Fruit fly (Drosophila melanogaster) whole organism, pupa: ENCODE measurements around the gene GILT1.
A peak's percentile ranks its signal among the peaks of the same experiment; 100 is the strongest.

Experiments used
- CG10348 ChIP-seq: fragments of 200-800 bp; sonication (Bioruptor generic); IDR thresholded peaks from 2 replicates; pipeline ENCODE4 v1.3.6; 2022; ENCODE audit warnings: missing biosample characterization, missing genetic modification characterization
- CG12605 ChIP-seq: fragments of 200-800 bp; sonication (Bioruptor generic); IDR thresholded peaks from 2 replicates; pipeline ENCODE4 v1.3.6; 2022; ENCODE audit warnings: missing biosample characterization, missing genetic modification characterization
- CG13204 ChIP-seq: fragments of 200-800 bp; sonication (Bioruptor generic); optimal IDR thresholded peaks from 2 replicates; lab custom pipeline; 2018; ENCODE audit warnings: missing biosample characterization, mild to moderate bottlenecking, missing genetic modification characterization, moderate library complexity
- CG14655 ChIP-seq: fragments of 200-800 bp; sonication (Bioruptor generic); optimal IDR thresholded peaks from 3 replicates; lab custom pipeline; 2017; ENCODE audit warnings: mild to moderate bottlenecking, missing biosample characterization, missing genetic modification reagents, missing genetic modification characterization
- CG15710 ChIP-seq: fragments of 200-800 bp; sonication (Bioruptor generic); optimal IDR thresholded peaks from 2 replicates; lab custom pipeline; 2018; ENCODE audit warnings: missing biosample characterization, mild to moderate bottlenecking, missing genetic modification characterization, moderate library complexity
- CG17806 ChIP-seq: fragments of 200-800 bp; sonication (Bioruptor generic); optimal IDR thresholded peaks from 2 replicates; lab custom pipeline; 2018; ENCODE audit warnings: missing biosample characterization, mild to moderate bottlenecking, missing genetic modification characterization, moderate library complexity
- CG32121 ChIP-seq: fragments of 200-800 bp; sonication (Bioruptor generic); IDR thresholded peaks from 2 replicates; pipeline ENCODE4 v1.3.6; 2022; ENCODE audit warnings: missing biosample characterization, missing genetic modification characterization
- CG34367 ChIP-seq: fragments of 200-800 bp; sonication (Bioruptor generic); optimal IDR thresholded peaks from 2 replicates; lab custom pipeline; 2018; ENCODE audit warnings: missing biosample characterization, mild to moderate bottlenecking, missing genetic modification characterization
- CG4496 ChIP-seq: fragments of 200-800 bp; sonication (Bioruptor generic); IDR thresholded peaks from 3 replicates; pipeline ENCODE4 v1.3.6; 2022; ENCODE audit warnings: missing biosample characterization, missing genetic modification characterization
- CG8159 ChIP-seq: fragments of 200-800 bp; sonication (Bioruptor generic); optimal IDR thresholded peaks from 3 replicates; lab custom pipeline; 2018; ENCODE audit warnings: missing biosample characterization, mild to moderate bottlenecking, missing genetic modification characterization, moderate library complexity
- CG8301 ChIP-seq: fragments of 200-800 bp; sonication (Bioruptor generic); optimal IDR thresholded peaks from 2 replicates; lab custom pipeline; 2018; ENCODE audit warnings: missing biosample characterization, mild to moderate bottlenecking, missing genetic modification characterization
- CG9948 ChIP-seq: fragments of 200-800 bp; sonication (Bioruptor generic); optimal IDR thresholded peaks from 2 replicates; lab custom pipeline; 2018; ENCODE audit warnings: missing biosample characterization, mild to moderate bottlenecking, missing genetic modification characterization, moderate library complexity
- D1 ChIP-seq: fragments of 200-800 bp; sonication (Bioruptor generic); optimal IDR thresholded peaks from 2 replicates; lab custom pipeline; 2018; ENCODE audit warnings: missing biosample characterization, mild to moderate bottlenecking, missing genetic modification characterization, moderate library complexity
- EcR ChIP-seq: fragments of 200-800 bp; sonication (Bioruptor generic); optimal IDR thresholded peaks from 3 replicates; lab custom pipeline; 2019; ENCODE audit warnings: missing biosample characterization, missing genetic modification characterization, mild to moderate bottlenecking, moderate library complexity, missing genetic modification reagents
- Ets98B ChIP-seq: fragments of 200-800 bp; sonication (Bioruptor generic); IDR thresholded peaks from 2 replicates; pipeline ENCODE4 v1.3.6; 2022; ENCODE audit warnings: missing biosample characterization, missing genetic modification characterization
- Pif1A ChIP-seq: fragments of 200-800 bp; sonication (Bioruptor generic); optimal IDR thresholded peaks from 3 replicates; lab custom pipeline; 2016; ENCODE audit warnings: missing biosample characterization, missing genetic modification characterization
- Pif1B ChIP-seq: fragments of 200-800 bp; sonication (Bioruptor generic); optimal IDR thresholded peaks from 3 replicates; lab custom pipeline; 2016; ENCODE audit warnings: missing biosample characterization, missing genetic modification characterization
- Snoo ChIP-seq: fragments of 200-800 bp; sonication (Bioruptor generic); optimal IDR thresholded peaks from 3 replicates; lab custom pipeline; 2017; ENCODE audit warnings: missing biosample characterization, mild to moderate bottlenecking, missing genetic modification characterization, inconsistent platforms
- fd96Ca ChIP-seq: fragments of 200-800 bp; sonication (Bioruptor generic); IDR thresholded peaks from 3 replicates; pipeline ENCODE4 v1.3.6; 2022; ENCODE audit warnings: missing biosample characterization, missing genetic modification characterization
- gl ChIP-seq: fragments of 200-800 bp; sonication (Bioruptor generic); optimal IDR thresholded peaks from 2 replicates; lab custom pipeline; 2018; ENCODE audit warnings: missing biosample characterization, mild to moderate bottlenecking, missing genetic modification characterization
- rn ChIP-seq: fragments of 200-800 bp; sonication (Bioruptor generic); IDR thresholded peaks from 2 replicates; pipeline ENCODE4 v1.3.6; 2022; ENCODE audit warnings: missing biosample characterization, missing genetic modification characterization

Gene GILT1

dm6 chr3R:13390490-13390889 is 11.2 kb downstream of the GILT1 start:
- no peak for TF ChIP-seq CG13204 (GFP tag; lab: Kevin White, UChicago)
- no peak for TF ChIP-seq fd96Ca
- TF ChIP-seq CG14655 (GFP tag; lab: Kevin White, UChicago) = no peak
- TF ChIP-seq CG34367 (tag; lab: Kevin White, UChicago) = no peak
- no peak for TF ChIP-seq CG8301
- TF ChIP-seq CG4496 (GFP tag; lab: Robert Waterston, UW) = no peak
- no peak for TF ChIP-seq CG32121 (GFP tag; lab: Robert Waterston, UW)
- no peak for TF ChIP-seq CG10348 (GFP tag; lab: Robert Waterston, UW)
- no peak for TF ChIP-seq Snoo
- no peak for TF ChIP-seq Pif1A (GFP tag; lab: Kevin White, UChicago)
- TF ChIP-seq CG8159 = no peak
- TF ChIP-seq Pif1B (GFP tag; lab: Kevin White, UChicago) = no peak

- TF ChIP-seq CG13204 (GFP tag; lab: Kevin White, UChicago) = no peak
- TF ChIP-seq rn (GFP tag; lab: Robert Waterston, UW) = no peak
- TF ChIP-seq CG4496 (GFP tag; lab: Robert Waterston, UW) = no peak
- TF ChIP-seq Pif1B (GFP tag; lab: Kevin White, UChicago) = no peak
- no peak for TF ChIP-seq CG8159
- TF ChIP-seq CG15710 = no peak
- TF ChIP-seq CG14655 (GFP tag; lab: Kevin White, UChicago) = no peak
- TF ChIP-seq CG8301 = no peak
- no peak for TF ChIP-seq CG10348 (GFP tag; lab: Robert Waterston, UW)
- no peak for TF ChIP-seq CG34367 (tag; lab: Kevin White, UChicago)
Observed at dm6 chr3R:13388160-13388870, 13.3 kb downstream of the GILT1 start, which contains the start of gene CG9799. Gene CG9799, minus strand, starts transcription at chr3R:13388709.

- TF ChIP-seq Pif1A (GFP tag; lab: Kevin White, UChicago) (no peak), CG8159 (no peak), CG14655 (GFP tag; lab: Kevin White, UChicago) (no peak), D1 (no peak), CG8301 (no peak)
Observed at dm6 chr3R:13385105-13385504, 16.6 kb downstream of the GILT1 start.

dm6 chr3R:13382656-13383142 is 19.0 kb downstream of the GILT1 start:
- TF ChIP-seq CG15710 = peak; percentile 8
- TF ChIP-seq D1 = no peak
- peak; percentile 1 for TF ChIP-seq gl (tag; lab: Kevin White, UChicago)
- 0 out of 3 replicates have a peak, but pooled peaks have one; percentile 27 for TF ChIP-seq CG4496 (GFP tag; lab: Robert Waterston, UW)
- peak; percentile 6 for TF ChIP-seq EcR

- TF ChIP-seq CG8159 (peak; percentile 19), CG4496 (GFP tag; lab: Robert Waterston, UW) (no peak), rn (GFP tag; lab: Robert Waterston, UW) (no peak), Snoo (no peak), CG17806 (tag; lab: Kevin White, UChicago) (peak; percentile 13), CG34367 (tag; lab: Kevin White, UChicago) (peak; percentile 32), EcR (no peak), gl (tag; lab: Kevin White, UChicago) (no peak), fd96Ca (no peak), Ets98B (peak; percentile 22; the same call in 1 of the 2 replicates), CG15710 (peak; percentile 51)
Observed at dm6 chr3R:13381744-13382435, 19.8 kb downstream of the GILT1 start, which contains the start of the genes mRpS21 and Droj2. Gene mRpS21, minus strand, starts transcription at chr3R:13381809. Gene Droj2, plus strand, starts transcription at chr3R:13382106.

- no peak for TF ChIP-seq CG14655 (GFP tag; lab: Kevin White, UChicago)
- no peak for TF ChIP-seq CG32121 (GFP tag; lab: Robert Waterston, UW)
- TF ChIP-seq Snoo = no peak
- TF ChIP-seq CG15710 = no peak
- no peak for TF ChIP-seq Pif1B (GFP tag; lab: Kevin White, UChicago)
- no peak for TF ChIP-seq CG12605 (GFP tag; lab: Robert Waterston, UW)
- TF ChIP-seq CG34367 (tag; lab: Kevin White, UChicago) = no peak
- no peak for TF ChIP-seq rn (GFP tag; lab: Robert Waterston, UW)
- TF ChIP-seq Pif1A (GFP tag; lab: Kevin White, UChicago) = no peak
- no peak for TF ChIP-seq CG10348 (GFP tag; lab: Robert Waterston, UW)
- TF ChIP-seq CG13204 (GFP tag; lab: Kevin White, UChicago) = no peak
- no peak for TF ChIP-seq CG9948 (tag; lab: Kevin White, UChicago)
- no peak for TF ChIP-seq D1
- TF ChIP-seq CG4496 (GFP tag; lab: Robert Waterston, UW) = no peak
- TF ChIP-seq Ets98B = no peak
- TF ChIP-seq CG8301 = no peak
- no peak for TF ChIP-seq CG17806 (tag; lab: Kevin White, UChicago)
- no peak for TF ChIP-seq fd96Ca
- no peak for TF ChIP-seq EcR
- no peak for TF ChIP-seq CG8159
Observed at dm6 chr3R:13379675-13380074, 22.0 kb downstream of the GILT1 start, which contains the start of the genes CG9813 and CG8870. Gene CG9813, minus strand, starts transcription at chr3R:13379775. Gene CG8870, plus strand, starts transcription at chr3R:13379842.
